Worm (Caenorhabditis elegans): ENCODE results near the gene fbxb-102.

The fbxb-102 gene

DNA sequence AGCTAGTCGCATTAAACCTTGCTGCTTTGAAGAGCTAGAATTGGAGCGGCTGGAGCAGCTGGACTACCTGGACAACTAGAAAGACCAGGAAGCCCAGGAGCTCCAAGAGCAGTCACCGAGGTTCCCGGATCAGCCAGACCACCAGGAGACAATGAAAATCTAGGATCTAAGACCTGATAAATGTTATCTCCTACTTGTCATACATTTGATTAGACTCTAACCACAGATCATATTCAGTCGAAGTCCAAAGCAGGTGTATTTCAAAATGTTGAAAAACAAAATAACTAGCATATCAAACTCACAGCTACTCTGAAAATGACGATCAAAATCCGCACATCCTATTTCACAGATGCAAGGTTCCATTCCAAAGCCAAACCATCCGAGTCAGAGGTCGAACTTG, 9.2 kb downstream of the fbxb-102 start, which contains the start of gene srz-6:
TSS of gene srz-6 (plus strand) at position 301 of the 400 bp plus-strand sequence.
- TF ChIP-seq ztf-4 (tag; optimal IDR thresholded peaks at IDR 0.05) (no peak), lsy-12 (tag; optimal IDR thresholded peaks at IDR 0.05) (no peak), nfya-1 (tag; optimal IDR thresholded peaks at IDR 0.05; ENCODE audit: insufficient read depth) (no peak), nhr-11 (tag; optimal IDR thresholded peaks at IDR 0.05) (no peak), fkh-10 (GFP tag; optimal IDR thresholded peaks at IDR 0.05) (no peak), jun-1 (tag; optimal IDR thresholded peaks at IDR 0.05) (no peak), lin-39 (tag; optimal IDR thresholded peaks at IDR 0.05) (no peak), eor-1 (tag; optimal IDR thresholded peaks at IDR 0.05) (no peak), snpc-4 (tag; optimal IDR thresholded peaks at IDR 0.05) (no peak), elt-1 (tag; optimal IDR thresholded peaks at IDR 0.05) (no peak)

DNA sequence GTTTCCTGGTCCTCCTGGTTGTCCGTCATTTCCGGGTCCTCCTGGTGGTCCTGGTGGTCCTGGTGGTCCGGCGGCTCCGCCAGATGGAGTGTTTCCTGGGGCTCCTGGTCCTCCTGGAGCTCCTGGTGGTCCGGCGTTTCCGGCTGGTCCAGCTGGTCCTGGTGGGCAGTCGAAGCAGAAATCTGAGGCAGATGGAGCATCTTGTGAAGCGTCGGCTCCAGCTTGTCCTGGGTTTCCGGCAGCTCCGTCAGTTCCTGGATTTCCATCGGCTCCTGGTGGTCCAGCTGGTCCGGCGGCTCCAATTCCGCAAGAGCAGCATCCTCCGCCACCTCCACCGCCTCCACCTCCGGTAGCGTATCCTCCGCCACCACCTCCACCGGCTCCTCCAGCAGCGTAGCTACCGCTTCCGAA, 11.3 kb downstream of the fbxb-102 start:
- TF ChIP-seq R02D3.7 (tag; optimal IDR thresholded peaks at IDR 0.05) (no peak), lin-15B (tag; optimal IDR thresholded peaks at IDR 0.05) (no peak), eor-1 (tag; optimal IDR thresholded peaks at IDR 0.05) (no peak), ceh-16 (tag; optimal IDR thresholded peaks at IDR 0.05) (no peak), sea-2 (GFP tag; optimal IDR thresholded peaks at IDR 0.05) (no peak), ztf-11 (tag; optimal IDR thresholded peaks at IDR 0.05) (no peak), elt-3 (tag; optimal IDR thresholded peaks at IDR 0.05) (no peak), skn-1 (tag; optimal IDR thresholded peaks at IDR 0.05) (no peak), snpc-4 (tag; optimal IDR thresholded peaks at IDR 0.05) (no peak), nhr-28 (tag; optimal IDR thresholded peaks at IDR 0.05) (no peak), elt-2 (tag; optimal IDR thresholded peaks at IDR 0.05) (no peak), unc-62 (GFP tag; optimal IDR thresholded peaks at IDR 0.05) (no peak)

DNA sequence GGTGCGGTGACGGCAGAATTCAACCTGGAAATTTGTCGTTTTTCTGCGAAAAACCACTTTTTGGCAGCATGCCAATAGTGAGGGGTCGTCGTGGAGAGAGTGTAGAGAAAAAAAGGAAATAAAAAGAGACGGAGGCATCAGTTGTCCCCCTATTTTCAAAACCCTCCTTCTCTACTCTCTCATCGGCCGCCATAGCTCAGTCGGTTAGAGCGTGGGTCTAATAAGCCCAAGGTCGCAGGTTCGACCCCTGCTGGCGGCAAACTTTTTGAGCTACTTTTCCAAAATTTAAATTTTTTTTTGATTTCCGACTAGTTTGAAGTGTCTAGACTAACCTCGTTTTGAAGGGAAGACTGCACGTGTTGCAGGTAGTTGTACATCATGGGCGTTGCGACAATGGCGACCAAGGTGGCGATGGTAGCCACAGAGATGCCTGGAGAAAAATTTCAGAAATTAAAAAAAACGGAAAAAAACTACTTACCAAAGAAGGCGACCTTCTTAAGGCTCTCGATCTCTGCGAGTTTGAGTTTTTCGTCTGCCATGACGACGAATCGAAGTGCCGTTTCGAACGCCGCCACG, 11.9 kb downstream of the fbxb-102 start, which contains the start of gene col-85:
TSS of gene col-85 (minus strand) at position 540 of the 576 bp plus-strand sequence.
- TF ChIP-seq unc-62 (GFP tag; optimal IDR thresholded peaks at IDR 0.05) = no peak
- TF ChIP-seq eor-1 (tag; optimal IDR thresholded peaks at IDR 0.05) = no peak
- TF ChIP-seq ceh-82 (tag; optimal IDR thresholded peaks at IDR 0.05) = peak; percentile 32
- TF ChIP-seq skn-1 (tag; optimal IDR thresholded peaks at IDR 0.05) = peak; percentile 63
- TF ChIP-seq hmg-11 (tag; optimal IDR thresholded peaks at IDR 0.05) = peak; percentile 89
- TF ChIP-seq pha-4 (tag; optimal IDR thresholded peaks at IDR 0.05) = no peak
- TF ChIP-seq lsy-12 (tag; optimal IDR thresholded peaks at IDR 0.05) = peak; percentile 31
- peak; percentile 19 for TF ChIP-seq lin-39 (tag; optimal IDR thresholded peaks at IDR 0.05)
- TF ChIP-seq daf-12 (tag; optimal IDR thresholded peaks at IDR 0.05) = no peak
- TF ChIP-seq ceh-16 (tag; optimal IDR thresholded peaks at IDR 0.05) = no peak
- TF ChIP-seq R02D3.7 (tag; optimal IDR thresholded peaks at IDR 0.05) = peak; percentile 8
- no peak for TF ChIP-seq zag-1 (tag; optimal IDR thresholded peaks at IDR 0.05)
- peak; percentile 35 for TF ChIP-seq lin-15B (tag; optimal IDR thresholded peaks at IDR 0.05)
- peak; percentile 80 for TF ChIP-seq nhr-43 (tag; optimal IDR thresholded peaks at IDR 0.05; ENCODE audit: poor library complexity, severe bottlenecking)
- TF ChIP-seq tbx-2 (tag; optimal IDR thresholded peaks at IDR 0.05) = peak; percentile 15
- TF ChIP-seq jun-1 (tag; optimal IDR thresholded peaks at IDR 0.05) = peak; percentile 61
- TF ChIP-seq mml-1 (tag; optimal IDR thresholded peaks at IDR 0.05) = no peak
- TF ChIP-seq nfya-1 (tag; optimal IDR thresholded peaks at IDR 0.05; ENCODE audit: insufficient read depth) = peak; percentile 66
- TF ChIP-seq ZK546.5 (tag; optimal IDR thresholded peaks at IDR 0.05) = no peak
- no peak for TF ChIP-seq aly-2 (tag; optimal IDR thresholded peaks at IDR 0.05)
- peak; percentile 13 for TF ChIP-seq pqm-1 (tag; optimal IDR thresholded peaks at IDR 0.05)
- TF ChIP-seq elt-2 (tag; optimal IDR thresholded peaks at IDR 0.05) = peak; percentile 47
- peak; percentile 93 for TF ChIP-seq snpc-4 (tag; optimal IDR thresholded peaks at IDR 0.05)
- no peak for TF ChIP-seq fkh-10 (GFP tag; optimal IDR thresholded peaks at IDR 0.05)
- TF ChIP-seq nhr-28 (tag; optimal IDR thresholded peaks at IDR 0.05) = no peak
- no peak for TF ChIP-seq nhr-11 (tag; optimal IDR thresholded peaks at IDR 0.05)
- peak; percentile 31 for TF ChIP-seq nhr-25 (tag; optimal IDR thresholded peaks at IDR 0.05)
- TF ChIP-seq unc-39 (tag; optimal IDR thresholded peaks at IDR 0.05) = no peak
- TF ChIP-seq elt-3 (tag; optimal IDR thresholded peaks at IDR 0.05) = no peak
- TF ChIP-seq nhr-12 (tag; optimal IDR thresholded peaks at IDR 0.05) = no peak
- peak; percentile 30 for TF ChIP-seq nhr-23 (tag; optimal IDR thresholded peaks at IDR 0.05)
- no peak for TF ChIP-seq ceh-9 (tag; optimal IDR thresholded peaks at IDR 0.05)
- no peak for TF ChIP-seq ama-1 (optimal IDR thresholded peaks at IDR 0.05)
- TF ChIP-seq elt-1 (tag; optimal IDR thresholded peaks at IDR 0.05) = no peak
- TF ChIP-seq egl-27 (tag; optimal IDR thresholded peaks at IDR 0.05) = peak; percentile 41
